Fruit fly (Drosophila melanogaster): ENCODE results near the gene CG9536.

The CG9536 gene

DNA sequence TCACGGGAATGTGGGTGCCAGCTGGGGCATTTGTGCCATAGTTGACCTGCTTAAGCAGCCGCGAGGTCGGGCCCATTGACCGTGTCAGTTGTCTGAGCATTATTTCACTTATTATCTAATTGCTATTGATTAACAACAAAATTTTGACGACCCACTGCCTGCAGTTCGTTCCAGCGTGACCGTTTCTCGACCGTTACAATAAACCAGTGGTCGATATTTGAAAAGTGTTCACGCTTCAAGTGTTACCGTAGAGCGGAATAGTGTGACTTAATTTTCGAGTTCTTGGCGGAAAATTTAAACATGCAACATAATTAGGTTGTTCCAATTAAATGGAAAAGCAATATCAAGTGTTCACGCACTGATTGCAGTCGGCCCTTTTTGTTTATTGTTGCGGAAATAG is 9.3 kb downstream of the CG9536 start, which contains the start of gene HemK1 (continued):
- peak; percentile 0 for TF ChIP-seq mirr (GFP tag; optimal IDR thresholded peaks at IDR 0.05)
- TF ChIP-seq CG30020 (tag; optimal IDR thresholded peaks at IDR 0.05), result no peak
- 0 out of 2 replicates have a peak, but pooled peaks have one; percentile 45 for TF ChIP-seq ato (GFP tag; IDR thresholded peaks at IDR 0.05; ENCODE audit: partially characterized antibody)
- peak; percentile 55 for TF ChIP-seq Sry-δ (GFP tag; optimal IDR thresholded peaks at IDR 0.05)
- TF ChIP-seq sens (GFP tag), result peak; percentile 48
- 0 out of 2 replicates have a peak, but pooled peaks have one; percentile 30 for TF ChIP-seq CG9932 (GFP tag; IDR thresholded peaks at IDR 0.05)
- TF ChIP-seq Dbx (GFP tag; IDR thresholded peaks at IDR 0.05), result peak; percentile 36; the same call in 1 of the 3 replicates
- peak; percentile 64 for TF ChIP-seq Ets97D (GFP tag; optimal IDR thresholded peaks at IDR 0.05)
- peak; percentile 5 for TF ChIP-seq CG17829 (tag; optimal IDR thresholded peaks at IDR 0.05)
- TF ChIP-seq amos (GFP tag; IDR thresholded peaks at IDR 0.05; ENCODE audit: partially characterized antibody), result peak; percentile 58; the same call in 1 of the 2 replicates
- peak; percentile 83 for TF ChIP-seq Ets65A (GFP tag)
- TF ChIP-seq sna (GFP tag; IDR thresholded peaks at IDR 0.05; ENCODE audit: partially characterized antibody), result peak; percentile 7; the same call in 1 of the 2 replicates
- peak; percentile 2 for TF ChIP-seq CHES-1-like (GFP tag; optimal IDR thresholded peaks at IDR 0.05)
- peak; percentile 70 for TF ChIP-seq Bgb (GFP tag; IDR thresholded peaks at IDR 0.05; ENCODE audit: partially characterized antibody)
- 0 out of 3 replicates have a peak, but pooled peaks have one; percentile 29 for TF ChIP-seq CG2199 (GFP tag; IDR thresholded peaks at IDR 0.05)
- TF ChIP-seq ap (GFP tag; IDR thresholded peaks at IDR 0.05), result no peak
- peak; percentile 53; the same call in 1 of the 3 replicates for TF ChIP-seq Opbp (GFP tag; IDR thresholded peaks at IDR 0.05; ENCODE audit: partially characterized antibody)
- 0 out of 3 replicates have a peak, but pooled peaks have one; percentile 34 for TF ChIP-seq ci (GFP tag; IDR thresholded peaks at IDR 0.05)
- peak; percentile 14 for TF ChIP-seq Deaf1 (tag; optimal IDR thresholded peaks at IDR 0.05)
- peak; percentile 60 for TF ChIP-seq knrl (GFP tag; IDR thresholded peaks at IDR 0.05; ENCODE audit: partially characterized antibody)
- peak; percentile 72 for TF ChIP-seq CG12659 (GFP tag; optimal IDR thresholded peaks at IDR 0.05)
- peak; percentile 45 for TF ChIP-seq CG10267 (tag; optimal IDR thresholded peaks at IDR 0.05)
- TF ChIP-seq CG7987 (GFP tag; optimal IDR thresholded peaks at IDR 0.05), result peak; percentile 53
- peak; percentile 50 for TF ChIP-seq CG12769 (tag; optimal IDR thresholded peaks at IDR 0.05)
- peak; percentile 16 for TF ChIP-seq CG10979 (tag; optimal IDR thresholded peaks at IDR 0.05)
- peak; percentile 99 for TF ChIP-seq CG9797 (GFP tag; optimal IDR thresholded peaks at IDR 0.05)
- peak; percentile 84 for TF ChIP-seq CG15514 (GFP tag; optimal IDR thresholded peaks at IDR 0.05)
- peak; percentile 45 for TF ChIP-seq CG17186 (GFP tag; optimal IDR thresholded peaks at IDR 0.05)
- TF ChIP-seq CG8944 (GFP tag; optimal IDR thresholded peaks at IDR 0.05), result no peak
- TF ChIP-seq CG1603 (tag; optimal IDR thresholded peaks at IDR 0.05), result peak; percentile 84
- TF ChIP-seq Mad (GFP tag; optimal IDR thresholded peaks at IDR 0.05), result no peak
- TF ChIP-seq CG11504 (tag; optimal IDR thresholded peaks at IDR 0.05), result peak; percentile 42
- no peak for TF ChIP-seq gem (tag; optimal IDR thresholded peaks at IDR 0.05)
- peak in 1 of 2 experiments; percentile 2 for TF ChIP-seq crp (GFP tag; optimal IDR thresholded peaks at IDR 0.05)
- TF ChIP-seq chinmo (GFP tag; IDR thresholded peaks at IDR 0.05; ENCODE audit: partially characterized antibody), result peak; percentile 56; the same call in 1 of the 4 replicates
- TF ChIP-seq Bteb2 (GFP tag; optimal IDR thresholded peaks at IDR 0.05), result no peak
- no peak for TF ChIP-seq emc (GFP tag; optimal IDR thresholded peaks at IDR 0.05)
- peak; percentile 69 for TF ChIP-seq BEAF-32 (GFP tag; optimal IDR thresholded peaks at IDR 0.05)
- TF ChIP-seq B-H2 (GFP tag; optimal IDR thresholded peaks at IDR 0.05), result peak; percentile 28
- TF ChIP-seq ttk (GFP tag; IDR thresholded peaks at IDR 0.05), result no peak
- TF ChIP-seq CG8924 (tag; optimal IDR thresholded peaks at IDR 0.05), result peak; percentile 3
- TF ChIP-seq CG8290 (GFP tag; optimal IDR thresholded peaks at IDR 0.05), result no peak
- TF ChIP-seq CG8290 (tag; optimal IDR thresholded peaks at IDR 0.05), result peak in 1 of 2 experiments; percentile 80
- no peak for TF ChIP-seq schlank (tag; optimal IDR thresholded peaks at IDR 0.05)
- TF ChIP-seq CG2129 (GFP tag; IDR thresholded peaks at IDR 0.05; ENCODE audit: partially characterized antibody), result peak; percentile 14; the same call in 1 of the 2 replicates
- TF ChIP-seq Adf1 (GFP tag; IDR thresholded peaks at IDR 0.05), result 0 out of 2 replicates have a peak, but pooled peaks have one; percentile 25
- TF ChIP-seq nerfin-2 (GFP tag; IDR thresholded peaks at IDR 0.05; ENCODE audit: partially characterized antibody), result peak; percentile 47; the same call in 1 of the 2 replicates
- TF ChIP-seq CG34224 (GFP tag; IDR thresholded peaks at IDR 0.05; ENCODE audit: partially characterized antibody), result 0 out of 3 replicates have a peak, but pooled peaks have one; percentile 38
